Worm (Caenorhabditis elegans) whole organism, L4 larva: ENCODE data around the gene Y37E11AL.1.
A peak's percentile ranks its signal among the peaks of the same experiment; 100 is the strongest.

Experiments used
- D1046.2 ChIP-seq: fragments of 200-800 bp; sonication (Bioruptor generic); IDR thresholded peaks from 2 replicates; pipeline ENCODE4 v1.3.6; 2022; ENCODE audit warnings: missing genetic modification characterization, missing compliant biosample characterization
- F37D6.2 ChIP-seq: sonication (generic microtip); optimal IDR thresholded peaks from 2 replicates; lab custom pipeline; 2016; ENCODE audit warnings: mild to moderate bottlenecking, missing genetic modification characterization, missing compliant biosample characterization
- R02D3.7 ChIP-seq: fragments of 150-350 bp; sonication (generic microtip); optimal IDR thresholded peaks from 3 replicates; lab custom pipeline; 2014; ENCODE audit warnings: missing biosample characterization, missing genetic modification characterization
- Y105C5A.15 ChIP-seq: fragments of 200-800 bp; sonication (Bioruptor generic); IDR thresholded peaks from 2 replicates; pipeline ENCODE4 v1.3.6; 2022; ENCODE audit warnings: missing genetic modification characterization, missing compliant biosample characterization
- Y5F2A.4 ChIP-seq: fragments of 200-800 bp; sonication (Bioruptor generic); optimal IDR thresholded peaks from 2 replicates; lab custom pipeline; 2018; ENCODE audit warnings: mild to moderate bottlenecking, missing genetic modification characterization, missing compliant biosample characterization
- ZK337.2 ChIP-seq: fragments of 200-800 bp; sonication (Bioruptor generic); IDR thresholded peaks from 2 replicates; pipeline ENCODE4 v1.3.6; 2022; ENCODE audit warnings: missing genetic modification reagents, missing genetic modification characterization, missing compliant biosample characterization
- ama-1 ChIP-seq: fragments of 150-350 bp; optimal IDR thresholded peaks from 2 replicates; lab custom pipeline; 2014; ENCODE audit warnings: inconsistent platforms, mixed read lengths
- arid-1 ChIP-seq: fragments of 200-800 bp; sonication (Bioruptor generic); conservative IDR thresholded peaks from 2 replicates; pipeline ENCODE4 v1.3.6; 2022; ENCODE audit warnings: missing genetic modification reagents, missing genetic modification characterization, missing compliant biosample characterization
- attf-4 ChIP-seq: sonication (generic microtip); optimal IDR thresholded peaks from 3 replicates; lab custom pipeline; 2017; ENCODE audit warnings: missing biosample characterization, missing genetic modification characterization
- ceh-62 ChIP-seq: sonication (generic microtip); optimal IDR thresholded peaks from 2 replicates; lab custom pipeline; 2017; ENCODE audit warnings: missing biosample characterization, missing genetic modification characterization
- ctbp-1 ChIP-seq: fragments of 200-800 bp; sonication (Bioruptor generic); IDR thresholded peaks from 2 replicates; pipeline ENCODE4 v1.3.6; 2022; ENCODE audit warnings: missing genetic modification reagents, missing genetic modification characterization, missing compliant biosample characterization
- daf-16 ChIP-seq, 3 experiments: sonication (generic microtip); optimal IDR thresholded peaks; 2 replicates each; lab custom pipeline; 2016 to 2017; ENCODE audit warnings: missing genetic modification characterization in 3 of 3, missing genetic modification reagents in 3 of 3, mild to moderate bottlenecking in 2 of 3, missing compliant biosample characterization in 2 of 3, missing biosample characterization in 1 of 3, moderate library complexity in 1 of 3
- dmd-6 ChIP-seq: fragments of 200-800 bp; sonication (Bioruptor generic); IDR thresholded peaks from 2 replicates; pipeline ENCODE4 v1.3.6; 2022; ENCODE audit warnings: missing genetic modification reagents, missing genetic modification characterization, missing compliant biosample characterization
- dmd-8 ChIP-seq: fragments of 200-800 bp; sonication (Bioruptor generic); IDR thresholded peaks from 2 replicates; pipeline ENCODE4 v1.3.6; 2022; ENCODE audit warnings: missing genetic modification characterization, missing compliant biosample characterization
- dve-1 ChIP-seq: sonication (generic microtip); optimal IDR thresholded peaks from 2 replicates; lab custom pipeline; 2017; ENCODE audit warnings: antibody characterized with exemption, mild to moderate bottlenecking, missing genetic modification characterization, missing compliant biosample characterization; ENCODE audit not compliant: insufficient read depth
- gei-8 ChIP-seq: fragments of 200-800 bp; sonication (Bioruptor generic); optimal IDR thresholded peaks from 2 replicates; lab custom pipeline; 2018; ENCODE audit warnings: mild to moderate bottlenecking, missing genetic modification characterization, missing compliant biosample characterization
- hlh-30 ChIP-seq: sonication (generic microtip); optimal IDR thresholded peaks from 2 replicates; lab custom pipeline; 2017; ENCODE audit warnings: antibody characterized with exemption, mild to moderate bottlenecking, missing genetic modification characterization, missing compliant biosample characterization; ENCODE audit not compliant: insufficient read depth
- hmg-1.1 ChIP-seq: fragments of 200-800 bp; sonication (Bioruptor generic); IDR thresholded peaks from 2 replicates; pipeline ENCODE4 v1.3.6; 2022; ENCODE audit warnings: missing genetic modification reagents, missing genetic modification characterization, missing compliant biosample characterization
- lin-15B ChIP-seq: fragments of 150-350 bp; sonication (generic microtip); optimal IDR thresholded peaks from 3 replicates; lab custom pipeline; 2014; ENCODE audit warnings: missing biosample characterization, missing genetic modification characterization
- lin-39 ChIP-seq: fragments of 150-350 bp; optimal IDR thresholded peaks from 2 replicates; lab custom pipeline; 2014; ENCODE audit warnings: missing biosample characterization, missing genetic modification reagents, missing genetic modification characterization
- lir-3 ChIP-seq: sonication (generic microtip); optimal IDR thresholded peaks from 2 replicates; lab custom pipeline; 2016; ENCODE audit warnings: mild to moderate bottlenecking, missing genetic modification characterization, missing compliant biosample characterization
- madf-5 ChIP-seq, 2 experiments: fragments of 200-800 bp; sonication (Bioruptor generic); IDR thresholded peaks; 2 replicates each; pipeline ENCODE4 v1.3.6; 2022; ENCODE audit warnings: missing compliant biosample characterization in 2 of 2, missing genetic modification characterization in 2 of 2
- madf-9 ChIP-seq: fragments of 200-800 bp; sonication (Bioruptor generic); conservative IDR thresholded peaks from 2 replicates; pipeline ENCODE4 v1.3.6; 2022; ENCODE audit warnings: missing genetic modification reagents, missing genetic modification characterization, missing compliant biosample characterization
- mdl-1 ChIP-seq, 2 experiments: fragments of 150-350 bp in 1 of 2; sonication (generic microtip) in 1 of 2; optimal IDR thresholded peaks; 2 replicates each; lab custom pipeline; 2014 to 2017; ENCODE audit warnings: missing biosample characterization in 2 of 2, missing genetic modification characterization in 2 of 2
- mdt-29 ChIP-seq: fragments of 200-800 bp; sonication (Bioruptor generic); IDR thresholded peaks from 2 replicates; pipeline ENCODE4 v1.3.6; 2022; ENCODE audit warnings: missing genetic modification reagents, missing genetic modification characterization, missing compliant biosample characterization
- mep-1 ChIP-seq: fragments of 150-350 bp; sonication (generic microtip); optimal IDR thresholded peaks from 3 replicates; lab custom pipeline; 2014; ENCODE audit warnings: missing biosample characterization, missing genetic modification characterization
- mxl-3 ChIP-seq: fragments of 200-800 bp; sonication (Bioruptor generic); optimal IDR thresholded peaks from 2 replicates; lab custom pipeline; 2018; ENCODE audit warnings: mild to moderate bottlenecking, missing genetic modification characterization, missing compliant biosample characterization
- nhr-111 ChIP-seq: fragments of 200-800 bp; sonication (Bioruptor generic); optimal IDR thresholded peaks from 2 replicates; lab custom pipeline; 2018; ENCODE audit warnings: mild to moderate bottlenecking, missing genetic modification characterization, missing compliant biosample characterization
- nhr-28 ChIP-seq: fragments of 150-350 bp; optimal IDR thresholded peaks from 2 replicates; lab custom pipeline; 2014; ENCODE audit warnings: missing biosample characterization, missing genetic modification characterization
- nhr-41 ChIP-seq: fragments of 200-800 bp; sonication (Bioruptor generic); IDR thresholded peaks from 2 replicates; pipeline ENCODE4 v1.3.6; 2022; ENCODE audit warnings: missing genetic modification reagents, missing genetic modification characterization, missing compliant biosample characterization
- nhr-76 ChIP-seq: fragments of 150-350 bp; optimal IDR thresholded peaks from 2 replicates; lab custom pipeline; 2014; ENCODE audit warnings: missing biosample characterization, missing genetic modification characterization
- pha-4 ChIP-seq, 2 experiments: fragments of 150-350 bp in 1 of 2; fragments of 200-800 bp in 1 of 2; sonication (Bioruptor generic) in 1 of 2; IDR thresholded peaks in 1 of 2; optimal IDR thresholded peaks in 1 of 2; 2 replicates each; pipeline versions ENCODE4 v1.3.6 to Lab custom; 2014 to 2022; ENCODE audit warnings: missing genetic modification characterization in 2 of 2, missing genetic modification reagents in 2 of 2, missing biosample characterization in 1 of 2, missing compliant biosample characterization in 1 of 2
- pqm-1 ChIP-seq: sonication (generic microtip); optimal IDR thresholded peaks from 2 replicates; lab custom pipeline; 2017; ENCODE audit warnings: missing biosample characterization, missing genetic modification characterization
- sdz-12 ChIP-seq: fragments of 200-800 bp; sonication (Bioruptor generic); optimal IDR thresholded peaks from 2 replicates; lab custom pipeline; 2018; ENCODE audit warnings: mild to moderate bottlenecking, missing genetic modification characterization, missing compliant biosample characterization
- skn-1 ChIP-seq: fragments of 150-350 bp; optimal IDR thresholded peaks from 2 replicates; lab custom pipeline; 2014; ENCODE audit warnings: missing biosample characterization, missing genetic modification characterization
- spr-3 ChIP-seq: fragments of 200-800 bp; sonication (Bioruptor generic); optimal IDR thresholded peaks from 2 replicates; lab custom pipeline; 2018; ENCODE audit warnings: mild to moderate bottlenecking, missing genetic modification characterization, missing compliant biosample characterization
- unc-39 ChIP-seq: sonication (generic microtip); optimal IDR thresholded peaks from 2 replicates; lab custom pipeline; 2017; ENCODE audit warnings: missing biosample characterization, missing genetic modification characterization
- zfp-2 ChIP-seq: sonication (generic microtip); optimal IDR thresholded peaks from 2 replicates; lab custom pipeline; 2016; ENCODE audit warnings: mild to moderate bottlenecking, missing genetic modification characterization, missing compliant biosample characterization
- zfp-3 ChIP-seq: fragments of 200-800 bp; sonication (Bioruptor generic); conservative IDR thresholded peaks from 2 replicates; pipeline ENCODE4 v1.3.6; 2022; ENCODE audit warnings: missing genetic modification reagents, missing genetic modification characterization, missing compliant biosample characterization
- zip-2 ChIP-seq: fragments of 150-350 bp; optimal IDR thresholded peaks from 2 replicates; lab custom pipeline; 2014; ENCODE audit warnings: missing biosample characterization, missing genetic modification characterization
- ztf-11 ChIP-seq: fragments of 150-350 bp; optimal IDR thresholded peaks from 2 replicates; lab custom pipeline; 2014; ENCODE audit warnings: missing biosample characterization, missing genetic modification characterization
- ztf-7 ChIP-seq: fragments of 150-350 bp; optimal IDR thresholded peaks from 2 replicates; lab custom pipeline; 2014; ENCODE audit warnings: missing biosample characterization, missing genetic modification characterization

Y37E11AL.1 gene

DNA sequence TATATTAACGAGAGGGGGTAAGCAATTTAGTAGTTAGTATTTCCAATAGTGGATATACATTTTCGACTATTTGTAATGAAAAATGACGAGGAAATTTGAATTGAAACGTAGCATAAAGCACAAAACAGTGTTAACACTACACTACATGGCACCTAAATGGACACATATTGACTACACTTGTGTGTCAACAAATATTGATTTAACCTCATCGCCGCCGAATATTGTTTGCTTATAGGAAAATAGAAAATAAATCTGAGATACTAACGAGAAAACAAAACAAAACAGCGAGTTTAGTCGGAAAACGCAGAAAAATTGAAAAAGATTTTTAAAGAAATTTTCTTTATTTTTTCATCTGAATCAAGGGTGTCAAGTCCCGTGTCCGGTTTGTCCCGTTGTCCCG is 11.3 kb downstream of the Y37E11AL.1 start:
- TF ChIP-seq skn-1 (tag; lab: Kevin White, UChicago): no peak
- no peak for TF ChIP-seq F37D6.2 (tag; lab: Kevin White, UChicago)
- peak; percentile 30 for TF ChIP-seq nhr-28 (tag; lab: Kevin White, UChicago)
- TF ChIP-seq daf-16 (GFP tag; optimal IDR thresholded peaks at IDR 0.05; lab: Kevin White, UChicago): no peak
- TF ChIP-seq daf-16 (tag; optimal IDR thresholded peaks at IDR 0.05; lab: Kevin White, UChicago): peak; percentile 34

- no peak for TF ChIP-seq spr-3 (GFP tag; lab: Kevin White, UChicago)
- peak; percentile 20 for TF ChIP-seq pqm-1 (tag; lab: Kevin White, UChicago)
- no peak for TF ChIP-seq lir-3
- 0 out of 2 replicates have a peak, but pooled peaks have one; percentile 15 for TF ChIP-seq dmd-6
- TF ChIP-seq madf-5 (GFP tag; IDR thresholded peaks at IDR 0.05; lab: Robert Waterston, UW): no peak
- TF ChIP-seq gei-8 (GFP tag; lab: Kevin White, UChicago): no peak
- TF ChIP-seq daf-16 (GFP tag; optimal IDR thresholded peaks at IDR 0.05; lab: Kevin White, UChicago): no peak
- peak; percentile 57 for TF ChIP-seq daf-16 (tag; optimal IDR thresholded peaks at IDR 0.05; lab: Kevin White, UChicago)
- TF ChIP-seq lin-15B (tag; lab: Kevin White, UChicago): no peak
- TF ChIP-seq nhr-28 (tag; lab: Kevin White, UChicago): peak; percentile 16
- TF ChIP-seq ctbp-1 (GFP tag; lab: Robert Waterston, UW): no peak
- TF ChIP-seq dve-1 (tag; lab: Kevin White, UChicago): peak; percentile 32
- TF ChIP-seq nhr-76 (tag; lab: Kevin White, UChicago): no peak
- no peak for TF ChIP-seq Y105C5A.15 (GFP tag; lab: Robert Waterston, UW)
- no peak for TF ChIP-seq ztf-11 (tag; lab: Kevin White, UChicago)
- no peak for TF ChIP-seq ZK337.2 (GFP tag; lab: Robert Waterston, UW)
- no peak for TF ChIP-seq mep-1
- TF ChIP-seq Y5F2A.4: no peak
- TF ChIP-seq mdt-29 (GFP tag; lab: Robert Waterston, UW): no peak
- no peak for TF ChIP-seq skn-1 (tag; lab: Kevin White, UChicago)
- TF ChIP-seq hmg-1.1: no peak
- TF ChIP-seq D1046.2: no peak
- no peak for TF ChIP-seq mxl-3 (GFP tag; lab: Kevin White, UChicago)
Measured at ce11 chrIV:3721973-3722372, 12.7 kb downstream of the Y37E11AL.1 start.

DNA sequence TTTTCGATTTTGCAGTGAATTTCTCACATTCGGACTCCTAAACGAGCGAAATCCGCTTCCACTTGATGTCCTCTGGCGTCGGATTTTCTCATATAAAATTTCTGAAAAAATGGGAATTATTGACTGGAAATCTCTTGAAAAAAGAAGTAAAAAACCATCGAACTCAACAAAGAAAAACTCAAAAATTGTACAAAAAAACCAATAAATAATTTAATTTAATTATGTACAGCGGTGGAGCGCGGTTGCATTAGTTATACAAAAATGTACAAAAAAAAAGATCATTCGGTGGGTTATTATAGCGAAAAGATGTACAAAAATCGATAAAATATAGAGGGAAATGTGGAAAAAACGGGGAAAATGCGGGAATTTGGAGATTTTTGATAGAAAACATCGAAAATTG is 13.4 kb downstream of the Y37E11AL.1 start, which contains the start of gene Y37E11AM.4:
Gene Y37E11AM.4 (minus strand): TSS at position 101 of the 400 bp plus-strand sequence.
- TF ChIP-seq zip-2 (tag; lab: Kevin White, UChicago) (no peak), ama-1 (no peak), ztf-7 (tag; lab: Kevin White, UChicago) (no peak), nhr-41 (GFP tag; lab: Robert Waterston, UW) (no peak), gei-8 (GFP tag; lab: Kevin White, UChicago) (no peak), mdl-1 (tag; optimal IDR thresholded peaks at IDR 0.05; lab: Kevin White, UChicago) (no peak), zfp-2 (no peak), R02D3.7 (no peak), lin-39 (no peak), madf-9 (GFP tag; lab: Robert Waterston, UW) (no peak)
- TF ChIP-seq, all 104 proteins: peak for 0

DNA sequence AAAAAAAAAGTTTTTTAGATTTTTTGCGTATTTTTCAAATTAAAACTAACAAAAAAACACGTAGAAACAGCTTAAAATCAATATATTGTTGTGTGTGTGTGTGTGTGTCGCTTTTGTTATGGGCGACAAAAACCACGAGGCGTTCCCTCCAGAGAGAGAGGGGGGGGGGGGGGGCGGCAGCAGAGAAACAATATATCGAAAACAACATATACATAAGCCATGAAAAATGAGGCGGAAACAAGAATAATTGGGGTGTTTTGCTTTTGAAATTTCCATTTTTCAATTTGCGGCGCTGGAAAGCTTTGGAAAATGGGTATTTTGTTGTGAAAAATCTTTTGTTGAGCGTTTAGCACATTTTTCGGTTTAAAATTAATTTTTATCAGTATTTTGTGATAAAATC is 16.1 kb downstream of the Y37E11AL.1 start, which contains the start of gene Y37E11AM.2:
Gene Y37E11AM.2 (minus strand): TSS at position 101 of the 400 bp plus-strand sequence.
- TF ChIP-seq attf-4 (tag; lab: Kevin White, UChicago) (no peak), hlh-30 (tag; lab: Kevin White, UChicago) (no peak), gei-8 (GFP tag; lab: Kevin White, UChicago) (no peak), zfp-3 (GFP tag; lab: Robert Waterston, UW) (no peak), nhr-111 (GFP tag; lab: Kevin White, UChicago) (no peak), pha-4 (GFP tag; IDR thresholded peaks at IDR 0.05; lab: Robert Waterston, UW) (no peak), pha-4 (tag; optimal IDR thresholded peaks at IDR 0.05; lab: Kevin White, UChicago) (no peak), ztf-11 (tag; lab: Kevin White, UChicago) (no peak), nhr-76 (tag; lab: Kevin White, UChicago) (no peak), arid-1 (GFP tag; lab: Robert Waterston, UW) (no peak), dmd-8 (GFP tag; lab: Robert Waterston, UW) (no peak), F37D6.2 (tag; lab: Kevin White, UChicago) (no peak), ceh-62 (tag; lab: Kevin White, UChicago) (no peak), sdz-12 (no peak), unc-39 (tag; lab: Kevin White, UChicago) (no peak)
